Worm (Caenorhabditis elegans) whole organism, L4 larva: Measurements from ENCODE around the gene tag-196.

Experiments used
- F37D6.2 ChIP-seq: sonication (generic microtip); optimal IDR thresholded peaks from 2 replicates; lab custom pipeline; 2016; ENCODE audit warnings: mild to moderate bottlenecking, missing genetic modification characterization, missing compliant biosample characterization
- F44E2.7 ChIP-seq: fragments of 200-800 bp; sonication (Bioruptor generic); IDR thresholded peaks from 2 replicates; pipeline ENCODE4 v2.1.2; 2022; ENCODE audit warnings: missing genetic modification characterization, missing compliant biosample characterization
- F49E8.2 ChIP-seq: sonication (generic microtip); optimal IDR thresholded peaks from 2 replicates; lab custom pipeline; 2016; ENCODE audit warnings: missing compliant biosample characterization, mild to moderate bottlenecking, missing genetic modification characterization, borderline replicate concordance
- T26A8.4 ChIP-seq: fragments of 200-800 bp; sonication (Bioruptor generic); IDR thresholded peaks from 2 replicates; pipeline ENCODE4 v1.3.6; 2022; ENCODE audit warnings: missing genetic modification characterization, missing compliant biosample characterization
- Y48G9A.11 ChIP-seq: fragments of 200-800 bp; sonication (Bioruptor generic); IDR thresholded peaks from 2 replicates; pipeline ENCODE4 v1.3.6; 2022; ENCODE audit warnings: missing genetic modification reagents, missing genetic modification characterization, missing compliant biosample characterization
- aha-1 ChIP-seq: fragments of 150-350 bp; peaks from one replicate; lab custom pipeline; 2014; ENCODE audit warnings: missing biosample characterization, missing genetic modification characterization
- ceh-20 ChIP-seq: fragments of 200-800 bp; sonication (Bioruptor generic); IDR thresholded peaks from 2 replicates; pipeline ENCODE4 v1.3.6; 2022; ENCODE audit warnings: missing genetic modification reagents, missing genetic modification characterization, missing compliant biosample characterization
- ceh-32 ChIP-seq: sonication (generic microtip); optimal IDR thresholded peaks from 2 replicates; lab custom pipeline; 2016; ENCODE audit warnings: mild to moderate bottlenecking, missing genetic modification characterization, missing compliant biosample characterization; ENCODE audit not compliant: poor library complexity
- ceh-82 ChIP-seq: sonication (generic microtip); optimal IDR thresholded peaks from 2 replicates; lab custom pipeline; 2017; ENCODE audit warnings: missing biosample characterization, missing genetic modification characterization
- ctbp-1 ChIP-seq: fragments of 200-800 bp; sonication (Bioruptor generic); IDR thresholded peaks from 2 replicates; pipeline ENCODE4 v1.3.6; 2022; ENCODE audit warnings: missing genetic modification reagents, missing genetic modification characterization, missing compliant biosample characterization
- daf-16 ChIP-seq, 3 experiments: sonication (generic microtip); optimal IDR thresholded peaks; 2 replicates each; lab custom pipeline; 2016 to 2017; ENCODE audit warnings: missing genetic modification characterization in 3 of 3, missing genetic modification reagents in 3 of 3, mild to moderate bottlenecking in 2 of 3, missing compliant biosample characterization in 2 of 3, missing biosample characterization in 1 of 3, moderate library complexity in 1 of 3
- dmd-6 ChIP-seq: fragments of 200-800 bp; sonication (Bioruptor generic); IDR thresholded peaks from 2 replicates; pipeline ENCODE4 v1.3.6; 2022; ENCODE audit warnings: missing genetic modification reagents, missing genetic modification characterization, missing compliant biosample characterization
- dve-1 ChIP-seq: sonication (generic microtip); optimal IDR thresholded peaks from 2 replicates; lab custom pipeline; 2017; ENCODE audit warnings: antibody characterized with exemption, mild to moderate bottlenecking, missing genetic modification characterization, missing compliant biosample characterization; ENCODE audit not compliant: insufficient read depth
- egl-43 ChIP-seq: fragments of 200-800 bp; sonication (Bioruptor generic); IDR thresholded peaks from 2 replicates; pipeline ENCODE4 v1.3.6; 2022; ENCODE audit warnings: missing genetic modification reagents, missing genetic modification characterization, missing compliant biosample characterization
- fos-1 ChIP-seq: fragments of 150-350 bp; optimal IDR thresholded peaks from 2 replicates; lab custom pipeline; 2014; ENCODE audit warnings: missing biosample characterization, missing genetic modification characterization
- lin-13 ChIP-seq: fragments of 150-350 bp; optimal IDR thresholded peaks from 2 replicates; lab custom pipeline; 2014; ENCODE audit warnings: missing biosample characterization, missing genetic modification reagents, missing genetic modification characterization
- lin-39 ChIP-seq: fragments of 150-350 bp; optimal IDR thresholded peaks from 2 replicates; lab custom pipeline; 2014; ENCODE audit warnings: missing biosample characterization, missing genetic modification reagents, missing genetic modification characterization
- lir-3 ChIP-seq: sonication (generic microtip); optimal IDR thresholded peaks from 2 replicates; lab custom pipeline; 2016; ENCODE audit warnings: mild to moderate bottlenecking, missing genetic modification characterization, missing compliant biosample characterization
- mep-1 ChIP-seq: fragments of 150-350 bp; sonication (generic microtip); optimal IDR thresholded peaks from 3 replicates; lab custom pipeline; 2014; ENCODE audit warnings: missing biosample characterization, missing genetic modification characterization
- nhr-28 ChIP-seq: fragments of 150-350 bp; optimal IDR thresholded peaks from 2 replicates; lab custom pipeline; 2014; ENCODE audit warnings: missing biosample characterization, missing genetic modification characterization
- nhr-41 ChIP-seq: fragments of 200-800 bp; sonication (Bioruptor generic); IDR thresholded peaks from 2 replicates; pipeline ENCODE4 v1.3.6; 2022; ENCODE audit warnings: missing genetic modification reagents, missing genetic modification characterization, missing compliant biosample characterization
- nhr-48 ChIP-seq: sonication (generic microtip); optimal IDR thresholded peaks from 2 replicates; lab custom pipeline; 2016; ENCODE audit warnings: mild to moderate bottlenecking, missing genetic modification characterization, missing compliant biosample characterization
- php-3 ChIP-seq: fragments of 200-800 bp; sonication (Bioruptor generic); IDR thresholded peaks from 2 replicates; pipeline ENCODE4 v1.3.6; 2022; ENCODE audit warnings: missing genetic modification reagents, missing genetic modification characterization, missing compliant biosample characterization
- pqm-1 ChIP-seq: sonication (generic microtip); optimal IDR thresholded peaks from 2 replicates; lab custom pipeline; 2017; ENCODE audit warnings: missing biosample characterization, missing genetic modification characterization
- unc-62 ChIP-seq, 3 experiments: fragments of 150-350 bp in 1 of 3; sonication (generic microtip); optimal IDR thresholded peaks in 2 of 3; peaks in 1 of 3; 1 replicate in 1 of 3; 2 replicates in 2 of 3; lab custom pipeline; 2014 to 2017; ENCODE audit warnings: missing biosample characterization in 3 of 3, missing genetic modification characterization in 3 of 3, missing genetic modification reagents in 3 of 3, missing genotype in 1 of 3

The tag-196 gene

DNA sequence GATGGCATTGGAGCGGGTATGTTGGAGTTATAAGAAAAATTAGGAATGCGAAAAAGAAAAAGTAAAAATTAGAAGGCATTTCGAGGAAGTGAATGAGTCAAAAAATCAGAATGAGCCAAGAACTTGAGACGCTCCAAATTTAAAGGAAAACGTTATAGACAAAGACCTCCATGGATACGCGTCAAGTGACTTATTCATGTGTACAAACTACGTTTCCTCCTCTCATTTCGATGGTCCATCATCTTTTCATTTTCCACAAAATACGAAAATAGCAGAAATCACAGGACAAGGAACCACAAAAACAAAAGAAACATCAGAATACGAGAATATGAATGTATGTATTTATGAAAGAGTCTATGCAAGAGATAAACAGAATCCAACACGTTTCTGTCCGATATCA, 46.6 kb downstream of the tag-196 start, which contains the start of gene F28A12.3:
Gene F28A12.3 (minus strand): TSS at position 101 of the 400 bp plus-strand sequence.
- TF ChIP-seq Y48G9A.11 (GFP tag; lab: Robert Waterston, UW): no peak
- peak; percentile 3 for TF ChIP-seq aha-1 (tag; lab: Kevin White, UChicago)

ce11 chrV:8643093-8643492, 48.4 kb downstream of the tag-196 start, which contains the start of gene asp-13:
Gene asp-13, minus strand, starts transcription at chrV:8643193.
- no peak for TF ChIP-seq nhr-41 (GFP tag; lab: Robert Waterston, UW)
- TF ChIP-seq nhr-28 (tag; lab: Kevin White, UChicago): peak; percentile 15
- TF ChIP-seq ceh-32 (tag; lab: Kevin White, UChicago): no peak
- TF ChIP-seq egl-43 (GFP tag; lab: Robert Waterston, UW): no peak
- no peak for TF ChIP-seq php-3
- no peak for TF ChIP-seq ceh-20 (GFP tag; lab: Robert Waterston, UW)
- TF ChIP-seq T26A8.4 (GFP tag; lab: Robert Waterston, UW): no peak
- no peak for TF ChIP-seq mep-1 (tag; lab: Kevin White, UChicago)
- TF ChIP-seq F44E2.7 (GFP tag; lab: Robert Waterston, UW): no peak
- peak; percentile 3 for TF ChIP-seq dve-1
- TF ChIP-seq dmd-6 (GFP tag; lab: Robert Waterston, UW): no peak
- TF ChIP-seq ctbp-1 (GFP tag; lab: Robert Waterston, UW): no peak
- TF ChIP-seq lin-13 (GFP tag; lab: Kevin White, UChicago): no peak
- TF ChIP-seq pqm-1 (tag; lab: Kevin White, UChicago): peak; percentile 37
- TF ChIP-seq nhr-48 (tag; lab: Kevin White, UChicago): no peak
- no peak for TF ChIP-seq fos-1
- no peak for TF ChIP-seq daf-16 (GFP tag; optimal IDR thresholded peaks at IDR 0.05; lab: Kevin White, UChicago)
- TF ChIP-seq daf-16 (tag; optimal IDR thresholded peaks at IDR 0.05; lab: Kevin White, UChicago): peak; percentile 23
- TF ChIP-seq F49E8.2 (tag; lab: Kevin White, UChicago): no peak
- peak in 1 of 2 experiments; percentile 30 for TF ChIP-seq unc-62 (GFP tag; optimal IDR thresholded peaks at IDR 0.05 in 1 of 2; lab: Kevin White, UChicago)
- TF ChIP-seq unc-62 (tag; optimal IDR thresholded peaks at IDR 0.05; lab: Kevin White, UChicago): no peak
- TF ChIP-seq ceh-82 (tag; lab: Kevin White, UChicago): no peak
- TF ChIP-seq lin-39 (tag; lab: Kevin White, UChicago): no peak
- no peak for TF ChIP-seq F37D6.2 (tag; lab: Kevin White, UChicago)
- TF ChIP-seq lir-3 (tag; lab: Kevin White, UChicago): no peak
